Worm (Caenorhabditis elegans) whole organism, young adult: ENCODE results near the gene ckc-1.

ENCODE experiments used
- B0019.2 ChIP-seq: fragments of 200-800 bp; sonication (Bioruptor generic); conservative IDR thresholded peaks from 2 replicates; pipeline ENCODE4 v1.3.6; 2022; ENCODE audit warnings: missing genetic modification reagents, missing genetic modification characterization, missing compliant biosample characterization
- B0261.1 ChIP-seq: sonication (generic microtip); optimal IDR thresholded peaks from 2 replicates; lab custom pipeline; 2016; ENCODE audit warnings: mild to moderate bottlenecking, missing genetic modification characterization, moderate library complexity, missing compliant biosample characterization
- D2030.7 ChIP-seq: fragments of 200-800 bp; sonication (Bioruptor generic); IDR thresholded peaks from 2 replicates; pipeline ENCODE4 v1.3.6; 2022; ENCODE audit warnings: missing genetic modification reagents, missing genetic modification characterization, missing compliant biosample characterization
- F37B4.10 ChIP-seq: fragments of 200-800 bp; sonication (Bioruptor generic); IDR thresholded peaks from 2 replicates; pipeline ENCODE4 v1.3.6; 2022; ENCODE audit warnings: missing genetic modification characterization, missing compliant biosample characterization
- F39B2.1 ChIP-seq: fragments of 200-800 bp; sonication (Bioruptor generic); IDR thresholded peaks from 2 replicates; pipeline ENCODE4 v1.3.6; 2022; ENCODE audit warnings: missing genetic modification reagents, missing genetic modification characterization, missing compliant biosample characterization
- F57C9.4 ChIP-seq: sonication (generic microtip); optimal IDR thresholded peaks from 2 replicates; lab custom pipeline; 2017; ENCODE audit warnings: mild to moderate bottlenecking, missing genetic modification characterization, missing compliant biosample characterization
- T07F8.4 ChIP-seq: sonication (generic microtip); optimal IDR thresholded peaks from 2 replicates; lab custom pipeline; 2016; ENCODE audit warnings: mild to moderate bottlenecking, missing genetic modification characterization, moderate library complexity, missing compliant biosample characterization
- Y53F4B.3 ChIP-seq: fragments of 200-800 bp; sonication (Bioruptor generic); IDR thresholded peaks from 2 replicates; pipeline ENCODE4 v1.3.6; 2022; ENCODE audit warnings: missing genetic modification reagents, missing genetic modification characterization, missing compliant biosample characterization
- Y53G8AR.9 ChIP-seq: fragments of 200-800 bp; sonication (Bioruptor generic); conservative IDR thresholded peaks from 2 replicates; pipeline ENCODE4 v1.3.6; 2022; ENCODE audit warnings: missing genetic modification reagents, missing genetic modification characterization, missing compliant biosample characterization
- Y67H2A.10 ChIP-seq: fragments of 200-800 bp; sonication (Bioruptor generic); conservative IDR thresholded peaks from 2 replicates; pipeline ENCODE4 v1.3.6; 2022; ENCODE audit warnings: missing genetic modification reagents, missing genetic modification characterization, missing compliant biosample characterization
- Y79H2A.3 ChIP-seq: fragments of 200-800 bp; sonication (Bioruptor generic); conservative IDR thresholded peaks from 2 replicates; pipeline ENCODE4 v1.3.6; 2022; ENCODE audit warnings: missing genetic modification reagents, missing genetic modification characterization, missing compliant biosample characterization
- ZK185.1 ChIP-seq: sonication (generic microtip); optimal IDR thresholded peaks from 2 replicates; lab custom pipeline; 2016; ENCODE audit warnings: mild to moderate bottlenecking, missing genetic modification characterization, missing compliant biosample characterization; ENCODE audit not compliant: poor library complexity, severe bottlenecking
- aptf-3 ChIP-seq: fragments of 200-800 bp; sonication (Bioruptor generic); IDR thresholded peaks from 2 replicates; pipeline ENCODE4 v1.3.6; 2022; ENCODE audit warnings: missing genetic modification characterization, missing compliant biosample characterization
- cebp-2 ChIP-seq: fragments of 200-800 bp; sonication (Bioruptor generic); IDR thresholded peaks from 2 replicates; pipeline ENCODE4 v1.3.6; 2022; ENCODE audit warnings: missing genetic modification characterization, missing compliant biosample characterization
- dox-1 ChIP-seq: fragments of 200-800 bp; sonication (Bioruptor generic); IDR thresholded peaks from 2 replicates; pipeline ENCODE4 v1.3.6; 2022; ENCODE audit warnings: missing genetic modification reagents, missing genetic modification characterization, missing compliant biosample characterization
- efl-1 ChIP-seq: fragments of 150-350 bp; optimal IDR thresholded peaks from 2 replicates; lab custom pipeline; 2014; ENCODE audit warnings: missing biosample characterization, missing genetic modification reagents, missing genetic modification characterization
- egl-44 ChIP-seq: fragments of 200-800 bp; sonication (Bioruptor generic); IDR thresholded peaks from 2 replicates; pipeline ENCODE4 v1.3.6; 2022; ENCODE audit warnings: missing genetic modification reagents, missing genetic modification characterization, missing compliant biosample characterization
- egrh-3 ChIP-seq: fragments of 200-800 bp; sonication (Bioruptor generic); IDR thresholded peaks from 2 replicates; pipeline ENCODE4 v1.3.6; 2022; ENCODE audit warnings: missing genetic modification reagents, missing genetic modification characterization, missing compliant biosample characterization
- hlh-26 ChIP-seq: fragments of 200-800 bp; sonication (Bioruptor generic); conservative IDR thresholded peaks from 2 replicates; pipeline ENCODE4 v1.3.6; 2022; ENCODE audit warnings: missing genetic modification reagents, missing genetic modification characterization, missing compliant biosample characterization
- hmg-1.2 ChIP-seq: fragments of 200-800 bp; sonication (Bioruptor generic); IDR thresholded peaks from 2 replicates; pipeline ENCODE4 v1.3.6; 2022; ENCODE audit warnings: missing genetic modification reagents, missing genetic modification characterization, missing compliant biosample characterization
- let-526 ChIP-seq: fragments of 200-800 bp; sonication (Bioruptor generic); IDR thresholded peaks from 2 replicates; pipeline ENCODE4 v1.3.6; 2022; ENCODE audit warnings: missing genetic modification reagents, missing genetic modification characterization, missing compliant biosample characterization
- lin-54 ChIP-seq: fragments of 200-800 bp; sonication (Bioruptor generic); optimal IDR thresholded peaks from 2 replicates; lab custom pipeline; 2018; ENCODE audit warnings: mild to moderate bottlenecking, missing genetic modification characterization, missing compliant biosample characterization
- madf-6 ChIP-seq: fragments of 200-800 bp; sonication (Bioruptor generic); IDR thresholded peaks from 2 replicates; pipeline ENCODE4 v1.3.6; 2022; ENCODE audit warnings: missing genetic modification reagents, missing genetic modification characterization, missing compliant biosample characterization
- mel-28 ChIP-seq: sonication (generic microtip); optimal IDR thresholded peaks from 2 replicates; lab custom pipeline; 2016; ENCODE audit warnings: borderline replicate concordance, mild to moderate bottlenecking, missing genetic modification characterization, missing compliant biosample characterization
- nhr-80 ChIP-seq: sonication (generic microtip); optimal IDR thresholded peaks from 2 replicates; lab custom pipeline; 2016; ENCODE audit warnings: missing genetic modification characterization, missing compliant biosample characterization
- nhr-90 ChIP-seq: sonication (generic microtip); optimal IDR thresholded peaks from 2 replicates; lab custom pipeline; 2016; ENCODE audit warnings: missing genotype, mild to moderate bottlenecking, missing genetic modification characterization, missing compliant biosample characterization
- pbrm-1 ChIP-seq: fragments of 200-800 bp; sonication (Bioruptor generic); IDR thresholded peaks from 2 replicates; pipeline ENCODE4 v1.3.6; 2022; ENCODE audit warnings: missing genetic modification reagents, missing genetic modification characterization, missing compliant biosample characterization
- repo-1 ChIP-seq: sonication (generic microtip); optimal IDR thresholded peaks from 2 replicates; lab custom pipeline; 2017; ENCODE audit warnings: mild to moderate bottlenecking, missing genetic modification characterization, missing compliant biosample characterization
- sdz-38 ChIP-seq: sonication (generic microtip); optimal IDR thresholded peaks from 2 replicates; lab custom pipeline; 2016; ENCODE audit warnings: missing genotype, missing genetic modification characterization, missing compliant biosample characterization
- snpc-1.3 ChIP-seq: sonication (generic microtip); optimal IDR thresholded peaks from 2 replicates; lab custom pipeline; 2017; ENCODE audit warnings: missing genetic modification characterization, mild to moderate bottlenecking, missing compliant biosample characterization, antibody characterized with exemption, moderate library complexity, missing genotype, missing genetic modification reagents; ENCODE audit not compliant: insufficient read depth
- somi-1 ChIP-seq: fragments of 200-800 bp; sonication (Bioruptor generic); optimal IDR thresholded peaks from 2 replicates; lab custom pipeline; 2018; ENCODE audit warnings: mild to moderate bottlenecking, missing genetic modification characterization, missing compliant biosample characterization
- sptf-2 ChIP-seq: fragments of 200-800 bp; sonication (Bioruptor generic); optimal IDR thresholded peaks from 2 replicates; lab custom pipeline; 2018; ENCODE audit warnings: mild to moderate bottlenecking, missing genetic modification characterization, missing compliant biosample characterization
- zim-3 ChIP-seq: sonication (generic microtip); optimal IDR thresholded peaks from 2 replicates; lab custom pipeline; 2017; ENCODE audit warnings: mild to moderate bottlenecking, missing genetic modification characterization, moderate library complexity, missing compliant biosample characterization

The ckc-1 gene

ce11 chrX:3583436-3583835, 7.0 kb downstream of the ckc-1 start:
- no peak for TF ChIP-seq sdz-38

DNA sequence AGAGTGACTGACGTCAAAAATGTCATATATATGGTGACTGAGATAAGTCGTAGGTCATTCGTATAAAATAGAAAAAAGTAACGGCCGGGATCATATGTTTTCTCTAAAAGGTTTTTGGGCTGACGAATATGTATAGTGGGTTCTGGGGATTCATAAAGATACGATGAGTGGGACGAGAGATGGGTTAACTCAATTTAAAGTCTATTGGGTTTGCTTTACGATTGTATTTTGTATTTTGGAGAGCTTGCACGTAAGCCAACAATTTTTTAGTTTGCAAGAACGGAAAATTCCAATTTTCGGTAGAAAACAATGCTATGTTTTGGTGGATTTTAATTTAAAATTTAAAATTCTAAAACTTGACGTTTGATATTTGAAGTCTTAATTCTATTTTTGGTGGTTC, 8.1 kb downstream of the ckc-1 start:
- TF ChIP-seq repo-1 (no peak), cebp-2 (no peak), hlh-26 (GFP tag; lab: Robert Waterston, UW) (no peak), nhr-80 (tag; lab: Kevin White, UChicago) (no peak), let-526 (GFP tag; lab: Robert Waterston, UW) (no peak), F57C9.4 (tag; lab: Kevin White, UChicago) (no peak), pbrm-1 (GFP tag; lab: Robert Waterston, UW) (no peak), somi-1 (GFP tag; lab: Kevin White, UChicago) (no peak), madf-6 (GFP tag; lab: Robert Waterston, UW) (no peak), zim-3 (tag; lab: Kevin White, UChicago) (no peak), F37B4.10 (GFP tag; lab: Robert Waterston, UW) (no peak), nhr-90 (tag; lab: Kevin White, UChicago) (no peak), B0261.1 (tag; lab: Kevin White, UChicago) (no peak), lin-54 (GFP tag; lab: Kevin White, UChicago) (no peak), B0019.2 (GFP tag; lab: Robert Waterston, UW) (no peak), Y53F4B.3 (GFP tag; lab: Robert Waterston, UW) (no peak), efl-1 (GFP tag; lab: Kevin White, UChicago) (no peak), mel-28 (tag; lab: Kevin White, UChicago) (no peak)

ce11 chrX:3585625-3586024, 9.2 kb downstream of the ckc-1 start, which contains the start of gene T27A10.2:
TSS of gene T27A10.2 (plus strand) at chrX:3585957.
- TF ChIP-seq D2030.7 (GFP tag; lab: Robert Waterston, UW) (no peak), Y67H2A.10 (GFP tag; lab: Robert Waterston, UW) (no peak), hmg-1.2 (GFP tag; lab: Robert Waterston, UW) (peak; percentile 60; the same call in 1 of the 2 replicates), egrh-3 (GFP tag; lab: Robert Waterston, UW) (peak; percentile 50; the same call in 1 of the 2 replicates), sptf-2 (GFP tag; lab: Kevin White, UChicago) (no peak), Y53G8AR.9 (GFP tag; lab: Robert Waterston, UW) (no peak), snpc-1.3 (tag; lab: Kevin White, UChicago) (no peak)
- TF ChIP-seq, all 124 proteins: peak for 2

DNA sequence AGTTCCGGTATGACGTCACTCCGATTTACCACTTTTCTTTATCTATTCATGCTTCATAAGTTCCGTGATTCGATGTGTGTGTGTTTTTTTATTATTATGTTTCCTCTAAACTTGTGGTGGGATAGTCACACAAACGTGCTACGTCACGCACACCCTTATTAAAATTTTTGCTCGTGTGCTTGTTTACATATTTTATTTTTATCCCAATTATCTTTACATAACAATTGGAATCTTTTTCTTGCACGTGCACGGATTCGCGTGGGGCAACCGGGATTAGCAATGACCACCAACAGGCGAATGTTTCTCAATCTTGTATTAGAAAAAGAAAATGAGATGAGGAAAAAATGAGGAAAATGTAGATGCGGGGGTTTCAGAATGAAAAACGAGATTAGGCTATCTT, 14.1 kb downstream of the ckc-1 start:
- TF ChIP-seq mel-28 (tag; lab: Kevin White, UChicago) (no peak), aptf-3 (GFP tag; lab: Robert Waterston, UW) (no peak), nhr-80 (tag; lab: Kevin White, UChicago) (no peak), hlh-26 (GFP tag; lab: Robert Waterston, UW) (no peak), T07F8.4 (tag; lab: Kevin White, UChicago) (no peak), F39B2.1 (GFP tag; lab: Robert Waterston, UW) (no peak), F37B4.10 (GFP tag; lab: Robert Waterston, UW) (no peak), Y79H2A.3 (GFP tag; lab: Robert Waterston, UW) (no peak), ZK185.1 (tag; lab: Kevin White, UChicago) (no peak), dox-1 (GFP tag; lab: Robert Waterston, UW) (no peak), egl-44 (GFP tag; lab: Robert Waterston, UW) (no peak), Y53F4B.3 (GFP tag; lab: Robert Waterston, UW) (no peak)
- TF ChIP-seq, all 124 proteins: peak for 0
